Worm (Caenorhabditis elegans) whole organism, L1 larva: Measurements from ENCODE around the gene Y42G9A.2.

Source experiments
- C16A3.4 ChIP-seq: fragments of 150-350 bp; optimal IDR thresholded peaks from 2 replicates; lab custom pipeline; 2014; ENCODE audit warnings: missing biosample characterization, missing genetic modification characterization
- C34B4.2 ChIP-seq: sonication (generic microtip); optimal IDR thresholded peaks from 2 replicates; lab custom pipeline; 2017; ENCODE audit warnings: mild to moderate bottlenecking, missing genetic modification characterization, missing compliant biosample characterization
- Y116A8C.19 ChIP-seq: sonication (generic microtip); optimal IDR thresholded peaks from 2 replicates; lab custom pipeline; 2016; ENCODE audit warnings: missing compliant biosample characterization, missing genetic modification characterization, borderline replicate concordance
- alr-1 ChIP-seq: fragments of 200-800 bp; sonication (Bioruptor generic); optimal IDR thresholded peaks from 2 replicates; lab custom pipeline; 2018; ENCODE audit warnings: borderline replicate concordance, mild to moderate bottlenecking, missing genetic modification characterization, missing compliant biosample characterization
- blmp-1 ChIP-seq: fragments of 150-350 bp; optimal IDR thresholded peaks from 2 replicates; lab custom pipeline; 2014; ENCODE audit warnings: missing biosample characterization, missing genetic modification characterization
- ceh-8 ChIP-seq: fragments of 200-800 bp; sonication (Bioruptor generic); optimal IDR thresholded peaks from 2 replicates; lab custom pipeline; 2018; ENCODE audit warnings: mild to moderate bottlenecking, missing genetic modification characterization, moderate library complexity, missing compliant biosample characterization
- ceh-90 ChIP-seq: sonication (generic microtip); optimal IDR thresholded peaks from 2 replicates; lab custom pipeline; 2016; ENCODE audit warnings: missing genetic modification characterization, missing compliant biosample characterization
- dpl-1 ChIP-seq, 3 experiments: fragments of 150-350 bp in 2 of 3; sonication (generic microtip) in 1 of 3; optimal IDR thresholded peaks; 2 replicates each; lab custom pipeline; 2014 to 2017; ENCODE audit warnings: missing biosample characterization in 3 of 3, missing genetic modification characterization in 3 of 3, missing genetic modification reagents in 3 of 3
- efl-1 ChIP-seq, 4 experiments: fragments of 150-350 bp; optimal IDR thresholded peaks in 3 of 4; peaks in 1 of 4; 1 replicate in 1 of 4; 2 replicates in 3 of 4; lab custom pipeline; 2014; ENCODE audit warnings: missing biosample characterization in 2 of 4, missing genetic modification characterization in 2 of 4, missing genetic modification reagents in 2 of 4
- efl-3 ChIP-seq: fragments of 200-800 bp; sonication (Bioruptor generic); optimal IDR thresholded peaks from 2 replicates; lab custom pipeline; 2018; ENCODE audit warnings: mild to moderate bottlenecking, missing genetic modification characterization, missing compliant biosample characterization
- fkh-4 ChIP-seq: sonication (generic microtip); optimal IDR thresholded peaks from 2 replicates; lab custom pipeline; 2016; ENCODE audit warnings: missing compliant biosample characterization, missing genetic modification characterization, borderline replicate concordance
- fos-1 ChIP-seq: fragments of 150-350 bp; optimal IDR thresholded peaks from 2 replicates; lab custom pipeline; 2014; ENCODE audit warnings: missing biosample characterization, missing genetic modification characterization
- grh-1 ChIP-seq: fragments of 200-800 bp; sonication (Bioruptor generic); IDR thresholded peaks from 2 replicates; pipeline ENCODE4 v1.3.6; 2022; ENCODE audit warnings: missing genetic modification reagents, missing genetic modification characterization, missing compliant biosample characterization
- hlh-4 ChIP-seq: sonication (generic microtip); optimal IDR thresholded peaks from 2 replicates; lab custom pipeline; 2016; ENCODE audit warnings: mild to moderate bottlenecking, missing genetic modification characterization, missing compliant biosample characterization
- hpl-2 ChIP-seq: fragments of 150-350 bp; optimal IDR thresholded peaks from 2 replicates; lab custom pipeline; 2014; ENCODE audit warnings: missing biosample characterization, missing genetic modification reagents, missing genetic modification characterization
- irx-1 ChIP-seq: sonication (generic microtip); optimal IDR thresholded peaks from 2 replicates; lab custom pipeline; 2016; ENCODE audit warnings: missing genetic modification characterization, missing compliant biosample characterization
- lin-15B ChIP-seq: fragments of 150-350 bp; sonication (generic microtip); optimal IDR thresholded peaks from 3 replicates; lab custom pipeline; 2014; ENCODE audit warnings: missing biosample characterization, missing genetic modification characterization
- lin-35 ChIP-seq, 2 experiments: fragments of 150-350 bp; optimal IDR thresholded peaks; 2 replicates each; lab custom pipeline; 2014; ENCODE audit warnings: missing biosample characterization in 2 of 2, missing genetic modification characterization in 2 of 2, missing genetic modification reagents in 2 of 2
- lin-39 ChIP-seq: fragments of 150-350 bp; optimal IDR thresholded peaks from 2 replicates; lab custom pipeline; 2014; ENCODE audit warnings: missing biosample characterization, missing genetic modification reagents, missing genetic modification characterization
- lsy-2 ChIP-seq, 2 experiments: fragments of 150-350 bp; optimal IDR thresholded peaks; 2 replicates each; lab custom pipeline; 2014; ENCODE audit warnings: missing biosample characterization in 2 of 2, missing genetic modification characterization in 2 of 2
- mef-2 ChIP-seq: fragments of 150-350 bp; optimal IDR thresholded peaks from 2 replicates; lab custom pipeline; 2014; ENCODE audit warnings: missing biosample characterization, missing genetic modification characterization
- mep-1 ChIP-seq: fragments of 150-350 bp; optimal IDR thresholded peaks from 2 replicates; lab custom pipeline; 2014; ENCODE audit warnings: missing biosample characterization, missing genetic modification characterization
- nhr-19 ChIP-seq: fragments of 200-800 bp; sonication (Bioruptor generic); conservative IDR thresholded peaks from 2 replicates; pipeline ENCODE4 v1.3.6; 2022; ENCODE audit warnings: missing genetic modification characterization, missing compliant biosample characterization
- nhr-237 ChIP-seq: fragments of 150-350 bp; optimal IDR thresholded peaks from 2 replicates; lab custom pipeline; 2014; ENCODE audit warnings: missing biosample characterization, missing genetic modification characterization
- nhr-71 ChIP-seq: sonication (generic microtip); optimal IDR thresholded peaks from 2 replicates; lab custom pipeline; 2016; ENCODE audit warnings: mild to moderate bottlenecking, missing genetic modification characterization, moderate library complexity, missing compliant biosample characterization
- nhr-84 ChIP-seq: sonication (generic microtip); optimal IDR thresholded peaks from 2 replicates; lab custom pipeline; 2017; ENCODE audit warnings: missing biosample characterization, missing genetic modification characterization
- nhr-90 ChIP-seq: sonication (generic microtip); optimal IDR thresholded peaks from 2 replicates; lab custom pipeline; 2016; ENCODE audit warnings: mild to moderate bottlenecking, missing genetic modification characterization, missing compliant biosample characterization; ENCODE audit not compliant: poor library complexity
- pag-3 ChIP-seq: sonication (generic microtip); optimal IDR thresholded peaks from 2 replicates; lab custom pipeline; 2017; ENCODE audit warnings: missing genetic modification characterization, mild to moderate bottlenecking, missing compliant biosample characterization, antibody characterized with exemption, borderline replicate concordance; ENCODE audit not compliant: insufficient read depth
- pax-3 ChIP-seq: fragments of 200-800 bp; sonication (Bioruptor generic); optimal IDR thresholded peaks from 2 replicates; lab custom pipeline; 2018; ENCODE audit warnings: mild to moderate bottlenecking, missing genetic modification characterization, moderate library complexity, missing compliant biosample characterization
- pqm-1 ChIP-seq: sonication (generic microtip); optimal IDR thresholded peaks from 3 replicates; lab custom pipeline; 2017; ENCODE audit warnings: missing biosample characterization, missing genetic modification characterization
- rnt-1 ChIP-seq: sonication (generic microtip); optimal IDR thresholded peaks from 2 replicates; lab custom pipeline; 2016; ENCODE audit warnings: mild to moderate bottlenecking, missing genetic modification characterization, moderate library complexity, missing compliant biosample characterization
- snu-23 ChIP-seq: sonication (generic microtip); optimal IDR thresholded peaks from 2 replicates; lab custom pipeline; 2016; ENCODE audit warnings: missing genetic modification characterization, missing compliant biosample characterization
- sptf-1 ChIP-seq: fragments of 150-350 bp; optimal IDR thresholded peaks from 2 replicates; lab custom pipeline; 2014; ENCODE audit warnings: missing biosample characterization, missing genetic modification characterization
- swsn-7 ChIP-seq: sonication (generic microtip); optimal IDR thresholded peaks from 2 replicates; lab custom pipeline; 2016; ENCODE audit warnings: missing genetic modification characterization, missing compliant biosample characterization
- tbx-2 ChIP-seq: sonication (generic microtip); optimal IDR thresholded peaks from 2 replicates; lab custom pipeline; 2016; ENCODE audit warnings: missing genetic modification characterization, missing compliant biosample characterization
- tlp-1 ChIP-seq: fragments of 150-350 bp; optimal IDR thresholded peaks from 2 replicates; lab custom pipeline; 2014; ENCODE audit warnings: missing biosample characterization, missing genetic modification characterization
- unc-130 ChIP-seq: fragments of 150-350 bp; optimal IDR thresholded peaks from 2 replicates; lab custom pipeline; 2017; ENCODE audit warnings: missing biosample characterization, missing genetic modification characterization, inconsistent platforms
- unc-86 ChIP-seq: sonication (generic microtip); optimal IDR thresholded peaks from 2 replicates; lab custom pipeline; 2016; ENCODE audit warnings: missing genetic modification characterization, missing compliant biosample characterization
- zag-1 ChIP-seq: fragments of 150-350 bp; optimal IDR thresholded peaks from 2 replicates; lab custom pipeline; 2014; ENCODE audit warnings: missing biosample characterization, missing genetic modification characterization
- zip-4 ChIP-seq: fragments of 200-800 bp; sonication (Bioruptor generic); optimal IDR thresholded peaks from 2 replicates; lab custom pipeline; 2018; ENCODE audit warnings: mild to moderate bottlenecking, missing genetic modification characterization, moderate library complexity, missing compliant biosample characterization
- ztf-11 ChIP-seq, 2 experiments: sonication (generic microtip); optimal IDR thresholded peaks; 2 replicates each; lab custom pipeline; 2016 to 2017; ENCODE audit warnings: missing genetic modification characterization in 2 of 2, missing biosample characterization in 1 of 2, missing compliant biosample characterization in 1 of 2
- ztf-4 ChIP-seq: fragments of 150-350 bp; optimal IDR thresholded peaks from 2 replicates; lab custom pipeline; 2014; ENCODE audit warnings: missing biosample characterization, missing genetic modification characterization

Y42G9A.2 gene

DNA sequence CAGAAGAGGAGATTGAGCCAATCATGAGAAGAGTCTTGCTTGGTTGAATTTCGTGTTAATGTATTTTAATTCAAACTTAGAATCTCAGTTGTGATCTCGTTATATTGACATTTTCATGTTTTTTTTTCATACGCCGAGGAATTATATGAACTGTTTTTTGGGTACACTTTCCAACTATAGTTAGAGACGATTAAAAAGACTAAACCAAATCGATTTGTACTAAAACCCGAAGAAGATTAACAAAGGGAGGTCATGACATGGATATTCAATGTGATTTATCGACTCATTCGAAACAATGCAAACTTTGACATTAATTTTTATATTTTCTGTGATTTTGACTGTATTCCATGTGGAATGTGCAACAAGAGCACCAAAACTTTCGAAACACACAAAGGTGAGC is at the start of gene Y42G9A.2:
Y42G9A.2 (plus strand) TSS at position 284 of the 400 bp plus-strand sequence.
- TF ChIP-seq rnt-1 (tag; lab: Kevin White, UChicago): no peak
- TF ChIP-seq snu-23: peak; percentile 14

DNA sequence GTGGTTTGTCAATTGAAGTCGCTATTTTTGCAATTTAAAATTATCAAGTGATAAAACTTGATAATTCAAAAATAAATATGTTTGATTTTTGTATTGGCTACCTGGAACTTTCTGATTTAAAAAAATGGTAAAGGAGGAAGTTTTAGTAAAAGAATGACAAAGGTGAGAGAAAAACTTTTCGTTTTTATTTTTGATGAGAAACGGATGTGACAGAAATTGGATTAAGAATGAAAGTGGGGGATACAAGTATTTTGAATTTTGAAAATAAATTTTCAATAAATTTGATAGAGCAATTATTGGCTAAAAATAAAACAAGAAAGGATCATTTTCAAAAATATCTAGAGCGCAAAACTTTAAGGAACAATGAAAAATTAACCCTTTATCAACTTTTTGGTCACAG is 45.2 kb upstream of the Y42G9A.2 start, which contains the start of gene C05D10.4:
C05D10.4 (minus strand) TSS at position 101 of the 400 bp plus-strand sequence.
- TF ChIP-seq lin-15B (tag; lab: Kevin White, UChicago) (no peak), nhr-237 (no peak), ceh-8 (GFP tag; lab: Kevin White, UChicago) (no peak)

DNA sequence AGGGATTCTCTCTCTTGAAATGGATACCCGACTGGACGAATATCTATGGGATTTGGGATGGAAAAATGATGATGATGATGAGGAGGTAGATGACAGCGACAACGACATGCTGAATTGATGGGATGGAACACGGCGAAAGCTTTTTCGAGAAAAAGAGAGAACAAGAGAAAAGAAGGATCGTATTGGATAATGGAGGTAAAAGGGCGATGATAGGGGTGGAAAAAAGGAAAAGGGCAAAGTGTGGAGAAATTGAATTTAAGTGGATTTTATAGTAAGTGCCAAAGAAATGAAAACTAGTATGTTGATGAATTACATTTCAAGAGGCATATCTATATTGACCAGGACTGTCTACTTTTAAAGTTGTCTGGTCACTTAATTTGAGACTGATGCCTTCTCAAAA is 42.1 kb upstream of the Y42G9A.2 start:
- TF ChIP-seq blmp-1 (tag; lab: Kevin White, UChicago): peak; percentile 62
- no peak for TF ChIP-seq efl-1 (optimal IDR thresholded peaks at IDR 0.05; lab: Kevin White, UChicago)
- peak in 1 of 2 experiments; percentile 62 for TF ChIP-seq efl-1 (GFP tag; optimal IDR thresholded peaks at IDR 0.05 in 1 of 2; lab: Kevin White, UChicago)
- no peak for TF ChIP-seq pax-3 (tag; lab: Kevin White, UChicago)
- no peak for TF ChIP-seq nhr-71 (tag; lab: Kevin White, UChicago)
- no peak for TF ChIP-seq sptf-1 (tag; lab: Kevin White, UChicago)
- no peak for TF ChIP-seq fkh-4 (tag; lab: Kevin White, UChicago)
- no peak for TF ChIP-seq zip-4
- no peak for TF ChIP-seq lin-39

DNA sequence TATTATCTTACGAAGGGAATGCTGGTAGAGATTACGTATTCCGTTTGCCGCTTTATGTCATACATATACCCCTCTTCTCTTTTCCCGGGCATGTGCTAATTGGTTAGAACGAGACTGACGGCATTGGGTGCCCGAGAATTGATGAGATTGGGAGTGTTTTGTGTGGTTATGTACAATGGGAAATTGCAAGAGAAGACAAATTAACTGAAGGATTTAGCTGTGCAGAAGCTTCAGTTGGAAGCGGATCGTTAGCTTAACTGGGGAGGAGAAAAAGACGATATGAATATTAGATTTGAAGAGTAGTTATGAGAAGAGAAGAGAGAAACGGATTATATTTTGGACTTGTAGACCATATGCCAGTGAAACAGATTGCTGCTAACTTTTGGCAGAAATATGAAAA is 37.8 kb upstream of the Y42G9A.2 start:
- TF ChIP-seq Y116A8C.19 (tag; lab: Kevin White, UChicago): no peak
- no peak for TF ChIP-seq efl-3
- TF ChIP-seq ceh-90: no peak
- TF ChIP-seq hlh-4 (tag; lab: Kevin White, UChicago): no peak
- no peak for TF ChIP-seq C34B4.2 (tag; lab: Kevin White, UChicago)
- no peak for TF ChIP-seq tlp-1
- no peak for TF ChIP-seq pag-3
- no peak for TF ChIP-seq irx-1 (tag; lab: Kevin White, UChicago)
- TF ChIP-seq ztf-4 (tag; lab: Kevin White, UChicago): no peak
- TF ChIP-seq pqm-1: no peak
- TF ChIP-seq zag-1 (tag; lab: Kevin White, UChicago): no peak
- TF ChIP-seq nhr-84 (tag; lab: Kevin White, UChicago): no peak
- no peak for TF ChIP-seq snu-23

DNA sequence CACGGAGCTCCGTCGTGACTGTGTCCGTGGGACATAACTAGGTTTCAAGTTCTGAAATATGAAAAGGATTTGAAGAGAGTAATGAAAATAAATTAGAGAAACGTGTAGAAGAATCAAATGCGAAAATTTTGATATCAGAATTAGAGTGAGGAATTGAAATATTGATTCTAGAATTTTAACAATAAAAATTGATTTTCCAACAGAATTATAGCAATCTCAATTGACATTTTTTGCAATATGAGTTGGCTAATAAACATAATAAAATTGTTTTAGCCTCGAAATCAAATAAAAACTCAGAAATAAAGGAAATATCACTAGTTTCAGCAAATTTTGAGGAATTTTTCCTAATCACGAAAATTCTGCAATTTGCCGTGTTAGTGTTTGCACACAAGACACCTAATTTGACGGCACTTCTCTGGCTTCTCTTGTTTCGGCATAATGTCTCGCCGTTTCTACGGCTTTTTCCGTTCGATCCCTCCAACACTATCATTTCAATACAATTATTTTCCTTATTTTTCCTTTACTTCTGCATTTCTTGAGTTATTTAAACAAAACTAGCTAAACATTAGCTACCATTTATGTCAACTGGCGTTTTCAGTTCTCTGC is 31.6 kb upstream of the Y42G9A.2 start, which contains the start of gene nmt-1:
nmt-1 (minus strand) TSS at position 51 of the 606 bp plus-strand sequence.
- TF ChIP-seq fos-1 (tag; lab: Kevin White, UChicago): no peak
- TF ChIP-seq hlh-4 (tag; lab: Kevin White, UChicago): no peak
- no peak for TF ChIP-seq tbx-2 (tag; lab: Kevin White, UChicago)
- TF ChIP-seq hpl-2 (GFP tag; lab: Kevin White, UChicago): no peak
- no peak for TF ChIP-seq mef-2 (tag; lab: Kevin White, UChicago)
- TF ChIP-seq unc-130 (tag; lab: Kevin White, UChicago): no peak
- no peak for TF ChIP-seq ceh-90
- peak; percentile 36 for TF ChIP-seq swsn-7 (tag; lab: Kevin White, UChicago)
- peak; percentile 56 to 66 for TF ChIP-seq lin-35 (GFP tag; optimal IDR thresholded peaks at IDR 0.05; lab: Kevin White, UChicago)
- no peak for TF ChIP-seq ztf-11 (tag; optimal IDR thresholded peaks at IDR 0.05; lab: Kevin White, UChicago)
- peak; percentile 29 for TF ChIP-seq unc-86 (tag; lab: Kevin White, UChicago)
- TF ChIP-seq C16A3.4 (tag; lab: Kevin White, UChicago): peak; percentile 45
- TF ChIP-seq lsy-2 (tag; optimal IDR thresholded peaks at IDR 0.05; lab: Kevin White, UChicago): peak; percentile 71
- peak; percentile 60 for TF ChIP-seq nhr-19
- no peak for TF ChIP-seq nhr-71 (tag; lab: Kevin White, UChicago)
- peak; percentile 54 for TF ChIP-seq rnt-1 (tag; lab: Kevin White, UChicago)
- peak; percentile 64 to 73 for TF ChIP-seq efl-1 (optimal IDR thresholded peaks at IDR 0.05; lab: Kevin White, UChicago)
- peak; percentile 63 to 95 for TF ChIP-seq efl-1 (GFP tag; optimal IDR thresholded peaks at IDR 0.05 in 1 of 2; lab: Kevin White, UChicago)
- no peak for TF ChIP-seq ztf-4 (tag; lab: Kevin White, UChicago)
- no peak for TF ChIP-seq alr-1 (tag; lab: Kevin White, UChicago)
- TF ChIP-seq nhr-90 (tag; lab: Kevin White, UChicago): no peak
- TF ChIP-seq nhr-237: no peak
- TF ChIP-seq dpl-1 (GFP tag; optimal IDR thresholded peaks at IDR 0.05; lab: Kevin White, UChicago): peak; percentile 50 to 69 (median 68)
- no peak for TF ChIP-seq nhr-84 (tag; lab: Kevin White, UChicago)
- TF ChIP-seq zip-4: no peak
- TF ChIP-seq blmp-1 (tag; lab: Kevin White, UChicago): peak; percentile 1
- peak; percentile 72 for TF ChIP-seq mep-1 (tag; lab: Kevin White, UChicago)
- TF ChIP-seq ceh-8 (GFP tag; lab: Kevin White, UChicago): no peak
- no peak for TF ChIP-seq grh-1 (GFP tag; lab: Robert Waterston, UW)
- no peak for TF ChIP-seq lin-15B (tag; lab: Kevin White, UChicago)
